Worm (Caenorhabditis elegans) whole organism, early embryonic: ENCODE results near the gene Y54G2A.28.

Experiments used
- F13C5.2 ChIP-seq: sonication (generic microtip); optimal IDR thresholded peaks from 2 replicates; lab custom pipeline; 2017; ENCODE audit warnings: mild to moderate bottlenecking, missing genetic modification characterization, inconsistent platforms, missing compliant biosample characterization
- ama-1 ChIP-seq: fragments of 150-350 bp; optimal IDR thresholded peaks from 2 replicates; lab custom pipeline; 2014
- ceh-13 ChIP-seq: fragments of 200-800 bp; sonication (Bioruptor generic); optimal IDR thresholded peaks from 2 replicates; lab custom pipeline; 2018; ENCODE audit warnings: mild to moderate bottlenecking, missing genetic modification characterization, missing compliant biosample characterization
- ets-7 ChIP-seq: sonication (generic microtip); optimal IDR thresholded peaks from 2 replicates; lab custom pipeline; 2016; ENCODE audit warnings: missing genotype, missing genetic modification characterization, missing compliant biosample characterization
- pes-1 ChIP-seq: fragments of 200-800 bp; sonication (Bioruptor generic); IDR thresholded peaks from 2 replicates; pipeline ENCODE4 v1.3.6; 2022; ENCODE audit warnings: missing genetic modification reagents, missing genetic modification characterization, missing compliant biosample characterization
- sea-1 ChIP-seq: fragments of 200-800 bp; sonication (Bioruptor generic); conservative IDR thresholded peaks from 2 replicates; pipeline ENCODE4 v1.3.6; 2022; ENCODE audit warnings: missing genetic modification characterization, missing compliant biosample characterization
- tbx-37 ChIP-seq: fragments of 200-800 bp; sonication (Bioruptor generic); conservative IDR thresholded peaks from 2 replicates; pipeline ENCODE4 v1.3.6; 2022; ENCODE audit warnings: missing genetic modification reagents, missing genetic modification characterization, missing compliant biosample characterization

- no peak for TF ChIP-seq tbx-37 (GFP tag; lab: Robert Waterston, UW)
- no peak for TF ChIP-seq ceh-13 (GFP tag; lab: Kevin White, UChicago)
- no peak for TF ChIP-seq sea-1 (GFP tag; lab: Robert Waterston, UW)
- TF ChIP-seq ama-1 (lab: Kevin White, UChicago) = no peak
- no peak for TF ChIP-seq ets-7
- TF ChIP-seq F13C5.2 (tag; lab: Kevin White, UChicago) = no peak
- no peak for TF ChIP-seq pes-1
Measured at ce11 chrIV:3055320-3055719, 43.1 kb upstream of the Y54G2A.28 start.
